Worm (Caenorhabditis elegans) whole organism, young adult: Measurements from ENCODE around the gene Y69E1A.8.

Experiments
- B0261.1 ChIP-seq: sonication (generic microtip); optimal IDR thresholded peaks from 2 replicates; lab custom pipeline; 2016; ENCODE audit warnings: mild to moderate bottlenecking, missing genetic modification characterization, moderate library complexity, missing compliant biosample characterization
- C17E4.6 ChIP-seq: fragments of 200-800 bp; sonication (Bioruptor generic); IDR thresholded peaks from 2 replicates; pipeline ENCODE4 v1.3.6; 2022; ENCODE audit warnings: missing genetic modification reagents, missing genetic modification characterization, missing compliant biosample characterization
- Y67H2A.10 ChIP-seq: fragments of 200-800 bp; sonication (Bioruptor generic); conservative IDR thresholded peaks from 2 replicates; pipeline ENCODE4 v1.3.6; 2022; ENCODE audit warnings: missing genetic modification reagents, missing genetic modification characterization, missing compliant biosample characterization
- ama-1 ChIP-seq, 3 experiments: fragments of 150-350 bp in 1 of 3; sonication (generic microtip) in 2 of 3; optimal IDR thresholded peaks; 2 replicates each; lab custom pipeline; 2014 to 2018; ENCODE audit warnings: missing biosample characterization in 2 of 3, missing genetic modification characterization in 2 of 3, missing genetic modification reagents in 2 of 3
- cebp-1 ChIP-seq, 2 experiments: fragments of 200-800 bp in 1 of 2; sonication (Bioruptor generic) in 1 of 2; sonication (generic microtip) in 1 of 2; IDR thresholded peaks in 1 of 2; optimal IDR thresholded peaks in 1 of 2; 2 replicates each; pipeline versions ENCODE4 v1.3.6 to Lab custom; 2017 to 2022; ENCODE audit warnings: missing compliant biosample characterization in 2 of 2, missing genetic modification characterization in 2 of 2, mild to moderate bottlenecking in 1 of 2, missing genetic modification reagents in 1 of 2, moderate library complexity in 1 of 2
- hlh-26 ChIP-seq: fragments of 200-800 bp; sonication (Bioruptor generic); conservative IDR thresholded peaks from 2 replicates; pipeline ENCODE4 v1.3.6; 2022; ENCODE audit warnings: missing genetic modification reagents, missing genetic modification characterization, missing compliant biosample characterization
- hsf-1 ChIP-seq: fragments of 200-800 bp; sonication (Bioruptor generic); IDR thresholded peaks from 2 replicates; pipeline ENCODE4 v1.3.6; 2022; ENCODE audit warnings: missing genetic modification reagents, missing genetic modification characterization, missing compliant biosample characterization
- nfya-1 ChIP-seq: sonication (generic microtip); optimal IDR thresholded peaks from 2 replicates; lab custom pipeline; 2017; ENCODE audit warnings: antibody characterized with exemption, missing compliant biosample characterization, missing genetic modification characterization, borderline replicate concordance; ENCODE audit not compliant: insufficient read depth
- pha-4 ChIP-seq: fragments of 150-350 bp; sonication (generic microtip); optimal IDR thresholded peaks from 2 replicates; lab custom pipeline; 2014; ENCODE audit warnings: missing biosample characterization, missing genetic modification reagents, missing genetic modification characterization
- sea-2 ChIP-seq: fragments of 200-800 bp; sonication (Bioruptor generic); IDR thresholded peaks from 2 replicates; pipeline ENCODE4 v1.3.6; 2022; ENCODE audit warnings: missing genetic modification characterization, missing compliant biosample characterization
- ztf-26 ChIP-seq: sonication (generic microtip); optimal IDR thresholded peaks from 2 replicates; lab custom pipeline; 2017; ENCODE audit warnings: missing genetic modification characterization, missing compliant biosample characterization

DNA sequence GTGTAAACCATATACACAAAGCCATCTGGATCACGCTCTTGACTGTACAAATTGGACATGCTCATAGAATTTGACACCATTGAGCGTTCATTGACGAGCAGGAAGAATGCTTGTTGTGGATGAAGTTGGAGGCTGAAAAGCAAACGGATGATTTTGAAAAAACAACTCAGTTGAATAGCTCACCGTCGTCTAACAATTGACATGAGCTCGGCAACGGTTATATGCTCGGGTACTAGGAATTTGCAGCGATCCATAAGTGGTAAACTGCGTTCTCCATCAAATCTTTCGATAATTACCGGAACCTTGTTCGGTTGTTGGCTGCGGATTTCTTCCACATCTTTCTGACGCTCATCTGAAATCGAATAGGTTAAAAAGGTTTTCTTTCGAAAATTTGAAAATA is 31.6 kb upstream of the Y69E1A.8 start:
- TF ChIP-seq hlh-26 (GFP tag; lab: Robert Waterston, UW) (no peak), Y67H2A.10 (GFP tag; lab: Robert Waterston, UW) (no peak), B0261.1 (tag; lab: Kevin White, UChicago) (no peak), nfya-1 (tag; lab: Kevin White, UChicago) (no peak), pha-4 (tag; lab: Kevin White, UChicago) (no peak), ama-1 (optimal IDR thresholded peaks at IDR 0.05; lab: Kevin White, UChicago) (peak; percentile 56), ama-1 (GFP tag; optimal IDR thresholded peaks at IDR 0.05; lab: Kevin White, UChicago) (no peak), C17E4.6 (GFP tag; lab: Robert Waterston, UW) (0 out of 2 replicates have a peak, but pooled peaks have one; percentile 7), ztf-26 (tag; lab: Kevin White, UChicago) (no peak), hsf-1 (GFP tag; lab: Robert Waterston, UW) (no peak), sea-2 (no peak), cebp-1 (GFP tag; IDR thresholded peaks at IDR 0.05; lab: Robert Waterston, UW) (no peak), cebp-1 (tag; optimal IDR thresholded peaks at IDR 0.05; lab: Kevin White, UChicago) (no peak)
